Fruit fly (Drosophila melanogaster) whole organism, embryonic: ENCODE results near the gene ash1.

ENCODE experiments used
- Ada2b ChIP-seq: fragments of 200-800 bp; sonication (Bioruptor generic); IDR thresholded peaks from 2 replicates; pipeline ENCODE4 v1.3.6; 2022; ENCODE audit warnings: missing biosample characterization, missing genetic modification characterization
- Aef1 ChIP-seq: fragments of 200-800 bp; sonication (Bioruptor generic); IDR thresholded peaks from 3 replicates; pipeline ENCODE4 v1.3.6; 2022; ENCODE audit warnings: missing biosample characterization, missing genetic modification characterization
- B-H1 ChIP-seq: fragments of 200-800 bp; sonication (Bioruptor generic); IDR thresholded peaks from 3 replicates; pipeline ENCODE4 v1.3.6; 2022; ENCODE audit warnings: missing biosample characterization, missing genetic modification characterization
- B-H2 ChIP-seq: fragments of 200-800 bp; sonication (Bioruptor generic); optimal IDR thresholded peaks from 2 replicates; lab custom pipeline; 2018; ENCODE audit warnings: missing biosample characterization, mild to moderate bottlenecking, missing genetic modification characterization
- CG12155 ChIP-seq: fragments of 200-800 bp; sonication (Bioruptor generic); optimal IDR thresholded peaks from 3 replicates; lab custom pipeline; 2016; ENCODE audit warnings: missing biosample characterization, missing genetic modification characterization
- CG13287 ChIP-seq: fragments of 200-800 bp; sonication (Bioruptor generic); IDR thresholded peaks from 2 replicates; pipeline ENCODE4 v1.3.6; 2022; ENCODE audit warnings: missing biosample characterization, missing genetic modification characterization; ENCODE audit not compliant: partially characterized antibody
- CG15479 ChIP-seq: fragments of 200-800 bp; sonication (Bioruptor generic); optimal IDR thresholded peaks from 3 replicates; lab custom pipeline; 2019; ENCODE audit warnings: missing biosample characterization, mild to moderate bottlenecking, missing genetic modification characterization, moderate library complexity
- CG15601 ChIP-seq: fragments of 200-800 bp; sonication (Bioruptor generic); optimal IDR thresholded peaks from 3 replicates; lab custom pipeline; 2019; ENCODE audit warnings: missing biosample characterization, mild to moderate bottlenecking, missing genetic modification characterization, moderate library complexity
- CG17186 ChIP-seq: fragments of 200-800 bp; sonication (Bioruptor generic); optimal IDR thresholded peaks from 3 replicates; lab custom pipeline; 2017; ENCODE audit warnings: missing biosample characterization, missing genetic modification reagents, missing genetic modification characterization
- CG17359 ChIP-seq: fragments of 200-800 bp; sonication (Bioruptor generic); optimal IDR thresholded peaks from 3 replicates; lab custom pipeline; 2018; ENCODE audit warnings: missing biosample characterization, mild to moderate bottlenecking, missing genetic modification characterization, moderate library complexity
- CG17912 ChIP-seq: fragments of 200-800 bp; sonication (Bioruptor generic); optimal IDR thresholded peaks from 2 replicates; lab custom pipeline; 2018; ENCODE audit warnings: missing biosample characterization, mild to moderate bottlenecking, missing genetic modification characterization
- CG18262 ChIP-seq: fragments of 200-800 bp; optimal IDR thresholded peaks from 3 replicates; lab custom pipeline; 2019; ENCODE audit warnings: missing biosample characterization, mild to moderate bottlenecking, missing genetic modification characterization, moderate library complexity
- CG18619 ChIP-seq: fragments of 200-800 bp; sonication (Bioruptor generic); optimal IDR thresholded peaks from 3 replicates; lab custom pipeline; 2017; ENCODE audit warnings: missing biosample characterization, mild to moderate bottlenecking, missing genetic modification characterization
- CG30431 ChIP-seq: fragments of 200-800 bp; sonication (Bioruptor generic); optimal IDR thresholded peaks from 2 replicates; lab custom pipeline; 2017; ENCODE audit warnings: missing biosample characterization, missing genetic modification characterization
- CG33213 ChIP-seq: fragments of 200-800 bp; sonication (Bioruptor generic); optimal IDR thresholded peaks from 3 replicates; lab custom pipeline; 2016; ENCODE audit warnings: missing biosample characterization, missing genetic modification characterization
- CG3838 ChIP-seq: fragments of 200-800 bp; sonication (Bioruptor generic); optimal IDR thresholded peaks from 3 replicates; lab custom pipeline; 2016; ENCODE audit warnings: missing biosample characterization, missing genetic modification characterization
- CG4617 ChIP-seq: fragments of 200-800 bp; sonication (Bioruptor generic); optimal IDR thresholded peaks from 3 replicates; lab custom pipeline; 2016; ENCODE audit warnings: missing biosample characterization, missing genetic modification characterization, borderline replicate concordance
- CG9932 ChIP-seq: fragments of 200-800 bp; sonication (Bioruptor generic); IDR thresholded peaks from 2 replicates; pipeline ENCODE4 v1.3.6; 2022; ENCODE audit warnings: missing biosample characterization, missing genetic modification characterization
- CHES-1-like ChIP-seq: fragments of 200-800 bp; sonication (Bioruptor generic); optimal IDR thresholded peaks from 2 replicates; lab custom pipeline; 2016; ENCODE audit warnings: missing biosample characterization, missing genetic modification characterization
- Chrac-16 ChIP-seq: fragments of 200-800 bp; sonication (Bioruptor generic); optimal IDR thresholded peaks from 3 replicates; lab custom pipeline; 2016; ENCODE audit warnings: missing biosample characterization, missing genetic modification characterization
- Dbx ChIP-seq: fragments of 200-800 bp; sonication (Bioruptor generic); IDR thresholded peaks from 3 replicates; pipeline ENCODE4 v1.3.6; 2022; ENCODE audit warnings: missing biosample characterization, missing genetic modification characterization
- Dfd ChIP-seq, 2 experiments: fragments of >200 bp; optimal IDR thresholded peaks; 2 replicates each; lab custom pipeline; 2017; ENCODE audit warnings: missing biosample characterization in 2 of 2, missing genetic modification characterization in 2 of 2
- HLH3B ChIP-seq: fragments of 200-800 bp; sonication (Bioruptor generic); IDR thresholded peaks from 2 replicates; pipeline ENCODE4 v1.3.6; 2022; ENCODE audit warnings: missing biosample characterization, missing genetic modification characterization
- Hand ChIP-seq: fragments of 200-800 bp; sonication (Bioruptor generic); optimal IDR thresholded peaks from 2 replicates; lab custom pipeline; 2017; ENCODE audit warnings: mild to moderate bottlenecking, missing biosample characterization, missing genetic modification reagents, missing genetic modification characterization
- HmgZ ChIP-seq: fragments of 200-800 bp; sonication (Bioruptor generic); optimal IDR thresholded peaks from 2 replicates; lab custom pipeline; 2018; ENCODE audit warnings: missing biosample characterization, mild to moderate bottlenecking, missing genetic modification characterization
- Nf-YB ChIP-seq: fragments of 200-800 bp; sonication (Bioruptor generic); optimal IDR thresholded peaks from 3 replicates; lab custom pipeline; 2019; ENCODE audit warnings: missing biosample characterization, mild to moderate bottlenecking, missing genetic modification characterization, moderate library complexity
- Six4 ChIP-seq: fragments of 200-800 bp; sonication (Bioruptor generic); optimal IDR thresholded peaks from 2 replicates; lab custom pipeline; 2016; ENCODE audit warnings: missing biosample characterization, missing genetic modification characterization
- Spps ChIP-seq: fragments of 200-800 bp; sonication (Bioruptor generic); optimal IDR thresholded peaks from 2 replicates; lab custom pipeline; 2018; ENCODE audit warnings: missing biosample characterization, mild to moderate bottlenecking, missing genetic modification characterization
- Taf1 ChIP-seq: fragments of 200-800 bp; sonication (Bioruptor generic); IDR thresholded peaks from 2 replicates; pipeline ENCODE4 v1.3.6; 2022; ENCODE audit warnings: missing biosample characterization, missing genetic modification characterization
- ac ChIP-seq: fragments of 200-800 bp; sonication (Bioruptor generic); optimal IDR thresholded peaks from 3 replicates; lab custom pipeline; 2017; ENCODE audit warnings: missing biosample characterization, mild to moderate bottlenecking, missing genetic modification characterization
- al ChIP-seq: fragments of 200-800 bp; sonication (Bioruptor generic); IDR thresholded peaks from 2 replicates; pipeline ENCODE4 v1.3.6; 2022; ENCODE audit warnings: missing biosample characterization, missing genetic modification characterization
- aop ChIP-seq: fragments of 200-800 bp; sonication (Bioruptor generic); IDR thresholded peaks from 2 replicates; pipeline ENCODE4 v1.3.6; 2022; ENCODE audit warnings: missing biosample characterization, missing genetic modification characterization
- bigmax ChIP-seq: fragments of 200-800 bp; sonication (Bioruptor generic); optimal IDR thresholded peaks from 2 replicates; lab custom pipeline; 2018; ENCODE audit warnings: missing biosample characterization, mild to moderate bottlenecking, missing genetic modification characterization
- chinmo ChIP-seq: fragments of 200-800 bp; sonication (Bioruptor generic); IDR thresholded peaks from 4 replicates; pipeline ENCODE4 v1.3.6; 2022; ENCODE audit warnings: missing biosample characterization, missing genetic modification characterization; ENCODE audit not compliant: partially characterized antibody
- corto ChIP-seq: fragments of 200-800 bp; sonication (Bioruptor generic); optimal IDR thresholded peaks from 2 replicates; lab custom pipeline; 2016; ENCODE audit warnings: missing biosample characterization, mild to moderate bottlenecking, missing genetic modification characterization, moderate library complexity
- dmrt11E ChIP-seq: fragments of 200-800 bp; sonication (Bioruptor generic); optimal IDR thresholded peaks from 3 replicates; lab custom pipeline; 2018; ENCODE audit warnings: missing biosample characterization, mild to moderate bottlenecking, missing genetic modification characterization, moderate library complexity
- dysf ChIP-seq: fragments of 200-800 bp; sonication (Bioruptor generic); IDR thresholded peaks from 3 replicates; pipeline ENCODE4 v1.3.6; 2022; ENCODE audit warnings: missing biosample characterization, missing genetic modification characterization
- ems ChIP-seq: fragments of 200-800 bp; sonication (Bioruptor generic); optimal IDR thresholded peaks from 3 replicates; lab custom pipeline; 2016; ENCODE audit warnings: missing biosample characterization, missing genetic modification characterization
- jing ChIP-seq: fragments of 200-800 bp; sonication (Bioruptor generic); optimal IDR thresholded peaks from 2 replicates; lab custom pipeline; 2018; ENCODE audit warnings: missing biosample characterization, mild to moderate bottlenecking, missing genetic modification characterization
- lola ChIP-seq, 3 experiments: fragments of >200 bp in 2 of 3; fragments of 200-800 bp in 1 of 3; sonication (Bioruptor generic) in 1 of 3; optimal IDR thresholded peaks; 2 replicates each; lab custom pipeline; 2017 to 2019; ENCODE audit warnings: missing biosample characterization in 3 of 3, missing genetic modification characterization in 3 of 3, mild to moderate bottlenecking in 1 of 3, moderate library complexity in 1 of 3
- org-1 ChIP-seq: fragments of 200-800 bp; sonication (Bioruptor generic); optimal IDR thresholded peaks from 2 replicates; lab custom pipeline; 2017; ENCODE audit warnings: missing biosample characterization, missing genetic modification characterization
- pan ChIP-seq, 4 experiments: fragments of >200 bp in 3 of 4; fragments of 200-800 bp in 1 of 4; sonication (Bioruptor generic) in 1 of 4; optimal IDR thresholded peaks in 3 of 4; IDR thresholded peaks in 1 of 4; 2 replicates each; pipeline versions ENCODE4 v1.3.6 to Lab custom; 2017 to 2022; ENCODE audit warnings: missing biosample characterization in 2 of 4, missing genetic modification characterization in 2 of 4, mixed read lengths in 1 of 4
- pum ChIP-seq: fragments of 200-800 bp; sonication (Bioruptor generic); optimal IDR thresholded peaks from 2 replicates; lab custom pipeline; 2016; ENCODE audit warnings: missing biosample characterization, missing genetic modification characterization
- ranshi ChIP-seq: fragments of 200-800 bp; sonication (Bioruptor generic); IDR thresholded peaks from 2 replicates; pipeline ENCODE4 v1.3.6; 2022; ENCODE audit warnings: missing biosample characterization, missing genetic modification characterization
- run ChIP-seq: fragments of 200-800 bp; sonication (Bioruptor generic); optimal IDR thresholded peaks from 3 replicates; lab custom pipeline; 2018; ENCODE audit warnings: missing biosample characterization, mild to moderate bottlenecking, missing genetic modification characterization
- seq ChIP-seq: fragments of 200-800 bp; sonication (Bioruptor generic); IDR thresholded peaks from 2 replicates; pipeline ENCODE4 v1.3.6; 2022; ENCODE audit warnings: missing biosample characterization, missing genetic modification characterization
- ssp ChIP-seq: fragments of 200-800 bp; sonication (Bioruptor generic); IDR thresholded peaks from 2 replicates; pipeline ENCODE4 v1.3.6; 2022; ENCODE audit warnings: missing biosample characterization, missing genetic modification characterization
- ttk ChIP-seq: fragments of 200-800 bp; sonication (Bioruptor generic); IDR thresholded peaks from 2 replicates; pipeline ENCODE4 v2.1.2; 2022; ENCODE audit warnings: missing biosample characterization, missing genetic modification characterization
- z ChIP-seq: fragments of 200-800 bp; sonication (Bioruptor generic); IDR thresholded peaks from 3 replicates; pipeline ENCODE4 v1.3.6; 2022; ENCODE audit warnings: missing biosample characterization, missing genetic modification characterization
- zfh2 ChIP-seq: fragments of 200-800 bp; sonication (Bioruptor generic); optimal IDR thresholded peaks from 2 replicates; lab custom pipeline; 2016; ENCODE audit warnings: missing biosample characterization, missing genetic modification characterization

ash1 gene

dm6 chr3L:19590422-19590821, 8.1 kb downstream of the ash1 start, which contains the start of gene CG14100 (continued):
- peak; percentile 100 for TF ChIP-seq Taf1 (GFP tag; lab: Robert Waterston, UW)
- peak; percentile 100 for TF ChIP-seq CHES-1-like
- peak; percentile 100 for TF ChIP-seq Aef1 (GFP tag; lab: Robert Waterston, UW)
- TF ChIP-seq Six4 (GFP tag; lab: Kevin White, UChicago): peak; percentile 100
- peak; percentile 100 for TF ChIP-seq CG9932 (GFP tag; lab: Robert Waterston, UW)
- TF ChIP-seq CG17912 (GFP tag; lab: Kevin White, UChicago): peak; percentile 100
- peak; percentile 100 for TF ChIP-seq org-1
- peak; percentile 100 for TF ChIP-seq CG15601 (tag; lab: Kevin White, UChicago)
- peak; percentile 100 for TF ChIP-seq CG17359
- TF ChIP-seq CG3838 (GFP tag; lab: Kevin White, UChicago): peak; percentile 100
- TF ChIP-seq B-H2 (GFP tag; lab: Kevin White, UChicago): peak; percentile 100
- TF ChIP-seq aop: peak; percentile 100
- TF ChIP-seq pan (optimal IDR thresholded peaks at IDR 0.05; lab: Kevin White, UChicago): no peak
- peak in 1 of 2 experiments; percentile 100 for TF ChIP-seq pan (GFP tag; optimal IDR thresholded peaks at IDR 0.05 in 1 of 2, IDR thresholded peaks at IDR 0.05 in 1 of 2)
- peak; percentile 100 for TF ChIP-seq seq
- TF ChIP-seq HmgZ (tag; lab: Kevin White, UChicago): peak; percentile 100
- peak; percentile 100 for TF ChIP-seq ranshi (GFP tag; lab: Robert Waterston, UW)
- peak; percentile 99 for TF ChIP-seq ssp
- peak; percentile 100 for TF ChIP-seq CG33213 (GFP tag; lab: Kevin White, UChicago)
- TF ChIP-seq CG18619 (GFP tag; lab: Kevin White, UChicago): peak; percentile 100
- peak; percentile 100 for TF ChIP-seq Dbx (GFP tag; lab: Robert Waterston, UW)
- peak; percentile 92 for TF ChIP-seq z (GFP tag; lab: Robert Waterston, UW)
- peak in 1 of 2 experiments; percentile 94 for TF ChIP-seq Dfd (GFP tag; optimal IDR thresholded peaks at IDR 0.05; lab: Kevin White, UChicago)
- peak; percentile 100 for TF ChIP-seq pum
- TF ChIP-seq dmrt11E (tag; lab: Kevin White, UChicago): peak; percentile 100
- TF ChIP-seq zfh2 (GFP tag; lab: Kevin White, UChicago): peak; percentile 100
- TF ChIP-seq CG30431: peak; percentile 100
- TF ChIP-seq B-H1: peak; percentile 100
- TF ChIP-seq corto (GFP tag; lab: Kevin White, UChicago): peak; percentile 100
- peak; percentile 94 for TF ChIP-seq Nf-YB (GFP tag; lab: Kevin White, UChicago)
- peak; percentile 100 for TF ChIP-seq dysf
- peak; percentile 100 for TF ChIP-seq Chrac-16 (GFP tag; lab: Kevin White, UChicago)
- TF ChIP-seq run (tag; lab: Kevin White, UChicago): peak; percentile 100
- TF ChIP-seq ac (GFP tag; lab: Kevin White, UChicago): peak; percentile 100
- TF ChIP-seq CG13287: peak; percentile 59; the same call in 1 of the 2 replicates
- TF ChIP-seq chinmo (GFP tag; lab: Robert Waterston, UW): no peak
- peak; percentile 94 for TF ChIP-seq CG15479 (GFP tag; lab: Kevin White, UChicago)
- peak; percentile 95 for TF ChIP-seq bigmax (GFP tag; lab: Kevin White, UChicago)
- peak; percentile 100 for TF ChIP-seq Ada2b (GFP tag; lab: Robert Waterston, UW)
- peak; percentile 100 for TF ChIP-seq Hand (GFP tag; lab: Kevin White, UChicago)
- peak; percentile 100 for TF ChIP-seq ttk (GFP tag; lab: Robert Waterston, UW)
- TF ChIP-seq CG12155 (GFP tag; lab: Kevin White, UChicago): peak; percentile 100
- peak; percentile 100 for TF ChIP-seq ems (GFP tag; lab: Kevin White, UChicago)
- TF ChIP-seq CG4617 (GFP tag; lab: Kevin White, UChicago): peak; percentile 100
- TF ChIP-seq CG18262 (tag; lab: Kevin White, UChicago): peak; percentile 100
- TF ChIP-seq HLH3B (GFP tag; lab: Robert Waterston, UW): peak; percentile 100
- TF ChIP-seq lola (GFP tag; optimal IDR thresholded peaks at IDR 0.05; lab: Kevin White, UChicago): peak in 1 of 3 experiments; percentile 100
- TF ChIP-seq CG17186 (GFP tag; lab: Kevin White, UChicago): peak; percentile 98
- TF ChIP-seq Spps (tag; lab: Kevin White, UChicago): peak; percentile 100
- peak; percentile 100 for TF ChIP-seq jing (GFP tag; lab: Kevin White, UChicago)
- TF ChIP-seq al: peak; percentile 100
